Worm (Caenorhabditis elegans) whole organism, young adult: Measurements from ENCODE around the gene Y51H4A.23.
A peak's percentile ranks its signal among the peaks of the same experiment; 100 is the strongest.
"Not testable (repeated sequence)": the region's sequence is repeated elsewhere in the genome, so short reads cannot be mapped to it uniquely, and the experiment has no call there.

Source experiments
- B0261.1 ChIP-seq: sonication (generic microtip); optimal IDR thresholded peaks from 2 replicates; lab custom pipeline; 2016; ENCODE audit warnings: mild to moderate bottlenecking, missing genetic modification characterization, moderate library complexity, missing compliant biosample characterization
- B0336.3 ChIP-seq: fragments of 200-800 bp; sonication (Bioruptor generic); IDR thresholded peaks from 2 replicates; pipeline ENCODE4 v1.3.6; 2022; ENCODE audit warnings: missing genetic modification characterization, missing compliant biosample characterization
- C06A6.2 ChIP-seq: fragments of 200-800 bp; sonication (Bioruptor generic); conservative IDR thresholded peaks from 2 replicates; pipeline ENCODE4 v1.3.6; 2022; ENCODE audit warnings: missing genetic modification characterization, missing compliant biosample characterization
- C17E4.6 ChIP-seq: fragments of 200-800 bp; sonication (Bioruptor generic); IDR thresholded peaks from 2 replicates; pipeline ENCODE4 v1.3.6; 2022; ENCODE audit warnings: missing genetic modification reagents, missing genetic modification characterization, missing compliant biosample characterization
- D2030.7 ChIP-seq: fragments of 200-800 bp; sonication (Bioruptor generic); IDR thresholded peaks from 2 replicates; pipeline ENCODE4 v1.3.6; 2022; ENCODE audit warnings: missing genetic modification reagents, missing genetic modification characterization, missing compliant biosample characterization
- F22D6.2 ChIP-seq: sonication (generic microtip); optimal IDR thresholded peaks from 2 replicates; lab custom pipeline; 2016; ENCODE audit warnings: mild to moderate bottlenecking, missing genetic modification characterization, missing compliant biosample characterization
- F23B12.7 ChIP-seq: sonication (generic microtip); optimal IDR thresholded peaks from 2 replicates; lab custom pipeline; 2017; ENCODE audit warnings: missing genetic modification characterization, mild to moderate bottlenecking, missing compliant biosample characterization, antibody characterized with exemption, moderate library complexity; ENCODE audit not compliant: insufficient read depth
- F39B2.1 ChIP-seq: fragments of 200-800 bp; sonication (Bioruptor generic); IDR thresholded peaks from 2 replicates; pipeline ENCODE4 v1.3.6; 2022; ENCODE audit warnings: missing genetic modification reagents, missing genetic modification characterization, missing compliant biosample characterization
- akir-1 ChIP-seq: fragments of 200-800 bp; sonication (Bioruptor generic); optimal IDR thresholded peaks from 2 replicates; lab custom pipeline; 2018; ENCODE audit warnings: mild to moderate bottlenecking, missing genetic modification characterization, moderate library complexity, missing compliant biosample characterization
- aptf-2 ChIP-seq: fragments of 200-800 bp; sonication (Bioruptor generic); conservative IDR thresholded peaks from 2 replicates; pipeline ENCODE4 v1.3.6; 2022; ENCODE audit warnings: missing genetic modification reagents, missing genetic modification characterization, missing compliant biosample characterization
- attf-6 ChIP-seq: fragments of 200-800 bp; sonication (Bioruptor generic); IDR thresholded peaks from 2 replicates; pipeline ENCODE4 v1.3.6; 2022; ENCODE audit warnings: missing genetic modification reagents, missing genetic modification characterization, missing compliant biosample characterization
- cebp-1 ChIP-seq, 2 experiments: fragments of 200-800 bp in 1 of 2; sonication (Bioruptor generic) in 1 of 2; sonication (generic microtip) in 1 of 2; IDR thresholded peaks in 1 of 2; optimal IDR thresholded peaks in 1 of 2; 2 replicates each; pipeline versions ENCODE4 v1.3.6 to Lab custom; 2017 to 2022; ENCODE audit warnings: missing compliant biosample characterization in 2 of 2, missing genetic modification characterization in 2 of 2, mild to moderate bottlenecking in 1 of 2, missing genetic modification reagents in 1 of 2, moderate library complexity in 1 of 2
- cebp-2 ChIP-seq: fragments of 200-800 bp; sonication (Bioruptor generic); IDR thresholded peaks from 2 replicates; pipeline ENCODE4 v1.3.6; 2022; ENCODE audit warnings: missing genetic modification characterization, missing compliant biosample characterization
- ceh-100 ChIP-seq: fragments of 200-800 bp; sonication (Bioruptor generic); IDR thresholded peaks from 2 replicates; pipeline ENCODE4 v1.3.6; 2022; ENCODE audit warnings: missing genetic modification reagents, missing genetic modification characterization, missing compliant biosample characterization
- ceh-27 ChIP-seq: fragments of 200-800 bp; sonication (Bioruptor generic); optimal IDR thresholded peaks from 2 replicates; lab custom pipeline; 2018; ENCODE audit warnings: mild to moderate bottlenecking, missing genetic modification characterization, moderate library complexity, missing compliant biosample characterization
- ceh-40 ChIP-seq: fragments of 200-800 bp; sonication (Bioruptor generic); IDR thresholded peaks from 2 replicates; pipeline ENCODE4 v1.3.6; 2022; ENCODE audit warnings: missing genetic modification characterization, missing compliant biosample characterization
- dpl-1 ChIP-seq: fragments of 150-350 bp; optimal IDR thresholded peaks from 2 replicates; lab custom pipeline; 2014; ENCODE audit warnings: missing biosample characterization, missing genetic modification reagents, missing genetic modification characterization
- egl-44 ChIP-seq: fragments of 200-800 bp; sonication (Bioruptor generic); IDR thresholded peaks from 2 replicates; pipeline ENCODE4 v1.3.6; 2022; ENCODE audit warnings: missing genetic modification reagents, missing genetic modification characterization, missing compliant biosample characterization
- ets-4 ChIP-seq: fragments of 200-800 bp; sonication (Bioruptor generic); optimal IDR thresholded peaks from 2 replicates; lab custom pipeline; 2018; ENCODE audit warnings: mild to moderate bottlenecking, missing genetic modification characterization, missing compliant biosample characterization
- hlh-12 ChIP-seq: sonication (generic microtip); optimal IDR thresholded peaks from 2 replicates; lab custom pipeline; 2016; ENCODE audit warnings: missing genetic modification characterization, missing compliant biosample characterization
- hmg-1.2 ChIP-seq: fragments of 200-800 bp; sonication (Bioruptor generic); IDR thresholded peaks from 2 replicates; pipeline ENCODE4 v1.3.6; 2022; ENCODE audit warnings: missing genetic modification reagents, missing genetic modification characterization, missing compliant biosample characterization
- hmg-20 ChIP-seq: fragments of 200-800 bp; sonication (Bioruptor generic); IDR thresholded peaks from 2 replicates; pipeline ENCODE4 v1.3.6; 2022; ENCODE audit warnings: missing genetic modification reagents, missing genetic modification characterization, missing compliant biosample characterization
- hrde-1 ChIP-seq: sonication (generic microtip); optimal IDR thresholded peaks from 2 replicates; lab custom pipeline; 2016; ENCODE audit warnings: missing genetic modification characterization, mild to moderate bottlenecking, missing compliant biosample characterization, moderate library complexity, missing genotype, missing genetic modification reagents, borderline replicate concordance
- hsf-1 ChIP-seq: fragments of 200-800 bp; sonication (Bioruptor generic); IDR thresholded peaks from 2 replicates; pipeline ENCODE4 v1.3.6; 2022; ENCODE audit warnings: missing genetic modification reagents, missing genetic modification characterization, missing compliant biosample characterization
- let-607 ChIP-seq, 2 experiments: fragments of 200-800 bp in 1 of 2; sonication (Bioruptor generic) in 1 of 2; sonication (generic microtip) in 1 of 2; optimal IDR thresholded peaks; 2 replicates each; lab custom pipeline; 2016 to 2018; ENCODE audit warnings: mild to moderate bottlenecking in 2 of 2, missing compliant biosample characterization in 2 of 2, missing genetic modification characterization in 2 of 2, moderate library complexity in 2 of 2, missing genotype in 1 of 2
- lin-26 ChIP-seq: fragments of 200-800 bp; sonication (Bioruptor generic); IDR thresholded peaks from 2 replicates; pipeline ENCODE4 v1.3.6; 2022; ENCODE audit warnings: missing genetic modification reagents, missing genetic modification characterization, missing compliant biosample characterization
- lin-35 ChIP-seq, 3 experiments: fragments of 150-350 bp in 2 of 3; sonication (generic microtip) in 1 of 3; optimal IDR thresholded peaks; 2 replicates each; lab custom pipeline; 2014 to 2018; ENCODE audit warnings: missing biosample characterization in 3 of 3, missing genetic modification characterization in 3 of 3, missing genetic modification reagents in 3 of 3
- lin-54 ChIP-seq: fragments of 200-800 bp; sonication (Bioruptor generic); optimal IDR thresholded peaks from 2 replicates; lab custom pipeline; 2018; ENCODE audit warnings: mild to moderate bottlenecking, missing genetic modification characterization, missing compliant biosample characterization
- madf-10 ChIP-seq: sonication (generic microtip); optimal IDR thresholded peaks from 2 replicates; lab custom pipeline; 2016; ENCODE audit warnings: mild to moderate bottlenecking, missing genetic modification characterization, missing compliant biosample characterization
- mes-4 ChIP-seq: sonication (generic microtip); optimal IDR thresholded peaks from 2 replicates; lab custom pipeline; 2016; ENCODE audit warnings: missing genotype, missing genetic modification characterization, missing compliant biosample characterization
- nfyb-1 ChIP-seq: fragments of 200-800 bp; sonication (Bioruptor generic); IDR thresholded peaks from 2 replicates; pipeline ENCODE4 v1.3.6; 2022; ENCODE audit warnings: missing genetic modification reagents, missing genetic modification characterization, missing compliant biosample characterization
- pha-4 ChIP-seq: fragments of 150-350 bp; sonication (generic microtip); optimal IDR thresholded peaks from 2 replicates; lab custom pipeline; 2014; ENCODE audit warnings: missing biosample characterization, missing genetic modification reagents, missing genetic modification characterization
- rcor-1 ChIP-seq: fragments of 200-800 bp; sonication (Bioruptor generic); IDR thresholded peaks from 2 replicates; pipeline ENCODE4 v1.3.6; 2022; ENCODE audit warnings: missing genetic modification reagents, missing genetic modification characterization, missing compliant biosample characterization
- rpc-1 ChIP-seq, 2 experiments: fragments of 150-350 bp in 1 of 2; sonication (generic microtip) in 1 of 2; optimal IDR thresholded peaks; 2 replicates each; lab custom pipeline; 2014 to 2018; ENCODE audit warnings: missing biosample characterization in 1 of 2, missing genetic modification characterization in 1 of 2, missing genetic modification reagents in 1 of 2, missing genotype in 1 of 2
- snpc-1.3 ChIP-seq: sonication (generic microtip); optimal IDR thresholded peaks from 2 replicates; lab custom pipeline; 2017; ENCODE audit warnings: missing genetic modification characterization, mild to moderate bottlenecking, missing compliant biosample characterization, antibody characterized with exemption, moderate library complexity, missing genotype, missing genetic modification reagents; ENCODE audit not compliant: insufficient read depth
- snpc-4 ChIP-seq, 5 experiments: fragments of 150-350 bp in 1 of 5; sonication (generic microtip) in 4 of 5; optimal IDR thresholded peaks; 2 replicates each; lab custom pipeline; 2014 to 2018; ENCODE audit warnings: missing genetic modification characterization in 5 of 5, missing biosample characterization in 3 of 5, antibody characterized with exemption in 2 of 5, mild to moderate bottlenecking in 2 of 5, missing compliant biosample characterization in 2 of 5, missing genotype in 2 of 5, moderate library complexity in 2 of 5, missing genetic modification reagents in 1 of 5
- tbp1 ChIP-seq: fragments of 200-800 bp; sonication (Bioruptor generic); optimal IDR thresholded peaks from 2 replicates; lab custom pipeline; 2018; ENCODE audit warnings: mild to moderate bottlenecking, missing genetic modification characterization, missing compliant biosample characterization
- unc-130 ChIP-seq: sonication (generic microtip); optimal IDR thresholded peaks from 2 replicates; lab custom pipeline; 2016; ENCODE audit warnings: missing genetic modification reagents, missing genetic modification characterization, missing compliant biosample characterization
- ztf-28 ChIP-seq: fragments of 200-800 bp; sonication (Bioruptor generic); IDR thresholded peaks from 2 replicates; pipeline ENCODE4 v1.3.6; 2022; ENCODE audit warnings: missing genetic modification reagents, missing genetic modification characterization, missing compliant biosample characterization
- ztf-3 ChIP-seq: fragments of 200-800 bp; sonication (Bioruptor generic); optimal IDR thresholded peaks from 2 replicates; lab custom pipeline; 2018; ENCODE audit warnings: mild to moderate bottlenecking, missing genetic modification characterization, missing compliant biosample characterization

Gene Y51H4A.23

ce11 chrIV:16722616-16723015 lies at the start of gene Y51H4A.23:
Gene Y51H4A.23, plus strand, starts transcription at chrIV:16722916.
- TF ChIP-seq akir-1 (GFP tag; lab: Kevin White, UChicago); C17E4.6 (GFP tag; lab: Robert Waterston, UW); C06A6.2 (GFP tag; lab: Robert Waterston, UW): not testable (repeated sequence)
- TF ChIP-seq, all 124 proteins: peak for 0; not testable (repeated sequence) for 124

ce11 chrIV:16675494-16675893 lies 47.2 kb upstream of the Y51H4A.23 start:
- TF ChIP-seq hsf-1 (GFP tag; lab: Robert Waterston, UW): peak; percentile 94

DNA sequence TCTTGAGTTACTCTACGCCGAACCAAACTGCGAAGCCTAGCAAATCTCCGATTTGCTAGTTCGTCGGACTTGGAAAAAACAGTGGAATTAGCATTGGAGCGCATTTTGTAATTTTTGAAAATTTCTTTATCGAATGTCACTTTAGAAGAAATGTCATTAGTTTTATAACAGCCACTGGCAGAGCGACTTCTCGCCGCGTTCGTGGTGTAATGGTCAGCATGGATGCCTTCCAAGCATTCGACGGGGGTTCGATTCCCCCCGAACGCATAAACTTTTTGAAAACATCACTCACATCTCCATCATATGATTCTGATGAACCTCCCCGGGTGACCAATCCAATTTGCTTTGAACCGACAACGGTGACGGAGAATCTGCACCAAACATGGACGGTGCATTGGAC lies 40.9 kb upstream of the Y51H4A.23 start:
- peak; percentile 70 for TF ChIP-seq nfyb-1
- peak; percentile 42; the same call in 1 of the 2 replicates for TF ChIP-seq hmg-1.2 (GFP tag; lab: Robert Waterston, UW)
- TF ChIP-seq lin-26: 0 out of 2 replicates have a peak, but pooled peaks have one; percentile 37
- peak; percentile 85 for TF ChIP-seq tbp1
- TF ChIP-seq rpc-1 (optimal IDR thresholded peaks at IDR 0.05; lab: Kevin White, UChicago): peak; percentile 20
- peak; percentile 46 for TF ChIP-seq rpc-1 (tag; optimal IDR thresholded peaks at IDR 0.05; lab: Kevin White, UChicago)
- 0 out of 2 replicates have a peak, but pooled peaks have one; percentile 11 for TF ChIP-seq ceh-100 (GFP tag; lab: Robert Waterston, UW)
- TF ChIP-seq attf-6 (GFP tag; lab: Robert Waterston, UW): peak; percentile 92
- TF ChIP-seq D2030.7 (GFP tag; lab: Robert Waterston, UW): peak; percentile 71
- TF ChIP-seq B0261.1: peak; percentile 48
- TF ChIP-seq snpc-4 (GFP tag; optimal IDR thresholded peaks at IDR 0.05; lab: Kevin White, UChicago): not testable (repeated sequence)
- TF ChIP-seq snpc-4 (tag; optimal IDR thresholded peaks at IDR 0.05; lab: Kevin White, UChicago): peak in 1 of 4 experiments; percentile 80
- TF ChIP-seq, all 124 proteins: peak for 10; not testable (repeated sequence) for 114

- TF ChIP-seq attf-6 (GFP tag; lab: Robert Waterston, UW) (peak; percentile 97), snpc-1.3 (peak; percentile 72), hrde-1 (tag; lab: Kevin White, UChicago) (no peak), madf-10 (peak; percentile 31), cebp-1 (GFP tag; IDR thresholded peaks at IDR 0.05; lab: Robert Waterston, UW) (no peak), cebp-1 (tag; optimal IDR thresholded peaks at IDR 0.05; lab: Kevin White, UChicago) (no peak), mes-4 (tag; lab: Kevin White, UChicago) (no peak), hmg-20 (no peak), tbp1 (peak; percentile 95), ceh-40 (GFP tag; lab: Robert Waterston, UW) (no peak), F39B2.1 (GFP tag; lab: Robert Waterston, UW) (no peak), cebp-2 (no peak), ceh-27 (GFP tag; lab: Kevin White, UChicago) (no peak), egl-44 (GFP tag; lab: Robert Waterston, UW) (no peak), pha-4 (no peak), ztf-28 (GFP tag; lab: Robert Waterston, UW) (0 out of 2 replicates have a peak, but pooled peaks have one; percentile 54), ets-4 (GFP tag; lab: Kevin White, UChicago) (no peak), B0336.3 (GFP tag; lab: Robert Waterston, UW) (no peak), ztf-3 (GFP tag; lab: Kevin White, UChicago) (no peak), C06A6.2 (GFP tag; lab: Robert Waterston, UW) (no peak), lin-54 (GFP tag; lab: Kevin White, UChicago) (no peak), aptf-2 (no peak; the same call in 1 of the 2 replicates), unc-130 (GFP tag; lab: Kevin White, UChicago) (no peak), lin-35 (GFP tag; optimal IDR thresholded peaks at IDR 0.05; lab: Kevin White, UChicago) (no peak), let-607 (tag; optimal IDR thresholded peaks at IDR 0.05; lab: Kevin White, UChicago) (no peak), F22D6.2 (no peak), dpl-1 (GFP tag; lab: Kevin White, UChicago) (no peak), F23B12.7 (tag; lab: Kevin White, UChicago) (peak; percentile 66), hlh-12 (tag; lab: Kevin White, UChicago) (no peak), rcor-1 (GFP tag; lab: Robert Waterston, UW) (0 out of 2 replicates have a peak, but pooled peaks have one; percentile 48)
Observed at ce11 chrIV:16684224-16684623, 38.5 kb upstream of the Y51H4A.23 start.
